Worm (Caenorhabditis elegans): ENCODE measurements around the gene ZK180.7.

DNA sequence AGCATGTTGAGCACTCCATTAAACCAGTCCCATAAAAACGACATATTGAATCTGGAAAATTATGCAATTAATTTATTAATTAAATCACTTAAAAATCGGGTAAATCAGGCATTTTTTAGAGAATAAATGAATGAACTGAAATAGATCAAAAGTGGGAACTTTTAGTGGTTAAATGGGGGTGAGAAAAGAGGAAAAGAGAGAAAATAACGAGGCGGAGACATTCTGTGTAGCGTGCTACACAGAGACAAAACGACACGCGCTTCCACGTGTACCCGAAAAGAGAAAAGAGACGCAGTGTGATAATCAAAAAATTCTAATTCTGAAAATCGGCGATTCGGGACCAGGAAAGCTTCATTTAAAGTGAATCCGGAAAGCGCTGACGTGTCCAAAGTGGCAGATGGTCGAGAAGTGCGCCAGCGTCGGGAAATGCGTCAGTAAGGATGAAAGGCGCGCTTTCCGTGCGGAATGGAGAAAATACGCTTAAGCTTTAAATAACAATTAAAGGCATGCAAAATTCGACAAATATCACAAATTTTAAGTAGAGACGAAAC, 23.0 kb downstream of the ZK180.7 start, which contains the start of gene sar-1:
- no peak for TF ChIP-seq ama-1 (optimal IDR thresholded peaks at IDR 0.05)
- no peak for TF ChIP-seq ets-4 (tag; optimal IDR thresholded peaks at IDR 0.05)
- TF ChIP-seq nhr-11 (tag; optimal IDR thresholded peaks at IDR 0.05): no peak
- TF ChIP-seq che-1 (tag; optimal IDR thresholded peaks at IDR 0.05): no peak
- no peak for TF ChIP-seq lim-6 (tag; optimal IDR thresholded peaks at IDR 0.05)
